Fruit fly (Drosophila melanogaster) whole organism, embryonic: ENCODE results near the gene CG32195.

Experiments used
- ATbp ChIP-seq: fragments of 200-800 bp; sonication (Bioruptor generic); optimal IDR thresholded peaks from 2 replicates; lab custom pipeline; 2017; ENCODE audit warnings: missing biosample characterization, mild to moderate bottlenecking, missing genetic modification characterization, missing genetic modification reagents
- Atf-2 ChIP-seq: fragments of 200-800 bp; sonication (Bioruptor generic); optimal IDR thresholded peaks from 2 replicates; lab custom pipeline; 2016; ENCODE audit warnings: missing biosample characterization, missing genetic modification characterization
- Bgb ChIP-seq: fragments of 200-800 bp; sonication (Bioruptor generic); IDR thresholded peaks from 2 replicates; pipeline ENCODE4 v1.3.6; 2022; ENCODE audit warnings: missing biosample characterization, missing genetic modification characterization; ENCODE audit not compliant: partially characterized antibody
- CG1024 ChIP-seq: fragments of 200-800 bp; sonication (Bioruptor generic); IDR thresholded peaks from 2 replicates; pipeline ENCODE4 v1.3.6; 2022; ENCODE audit warnings: missing biosample characterization, missing genetic modification characterization
- CG10274 ChIP-seq: fragments of 200-800 bp; sonication (Bioruptor generic); optimal IDR thresholded peaks from 3 replicates; lab custom pipeline; 2017; ENCODE audit warnings: missing biosample characterization, mild to moderate bottlenecking, missing genetic modification characterization
- CG11695 ChIP-seq: fragments of 200-800 bp; sonication (Bioruptor generic); IDR thresholded peaks from 3 replicates; pipeline ENCODE4 v1.3.6; 2022; ENCODE audit warnings: missing biosample characterization, missing genetic modification characterization
- CG11696 ChIP-seq: fragments of 200-800 bp; sonication (Bioruptor generic); IDR thresholded peaks from 2 replicates; pipeline ENCODE4 v1.3.6; 2022; ENCODE audit warnings: missing biosample characterization, missing genetic modification characterization
- CG12391 ChIP-seq: fragments of 200-800 bp; sonication (Bioruptor generic); optimal IDR thresholded peaks from 3 replicates; lab custom pipeline; 2018; ENCODE audit warnings: missing biosample characterization, mild to moderate bottlenecking, missing genetic modification characterization, moderate library complexity
- CG12744 ChIP-seq: fragments of 200-800 bp; sonication (Bioruptor generic); optimal IDR thresholded peaks from 2 replicates; lab custom pipeline; 2016; ENCODE audit warnings: missing biosample characterization, missing genetic modification characterization
- CG17385 ChIP-seq: fragments of 200-800 bp; sonication (Bioruptor generic); optimal IDR thresholded peaks from 3 replicates; lab custom pipeline; 2018; ENCODE audit warnings: missing biosample characterization, mild to moderate bottlenecking, missing genetic modification characterization
- CG2129 ChIP-seq: fragments of 200-800 bp; sonication (Bioruptor generic); IDR thresholded peaks from 2 replicates; pipeline ENCODE4 v1.3.6; 2022; ENCODE audit warnings: missing biosample characterization, missing genetic modification characterization; ENCODE audit not compliant: partially characterized antibody
- CG31224 ChIP-seq: fragments of 200-800 bp; sonication (Bioruptor generic); IDR thresholded peaks from 2 replicates; pipeline ENCODE4 v1.3.6; 2022; ENCODE audit warnings: missing biosample characterization, missing genetic modification characterization
- CG32772 ChIP-seq: fragments of 200-800 bp; sonication (Bioruptor generic); IDR thresholded peaks from 2 replicates; pipeline ENCODE4 v1.3.6; 2022; ENCODE audit warnings: missing biosample characterization, missing genetic modification characterization
- CG33557 ChIP-seq: fragments of 200-800 bp; sonication (Bioruptor generic); optimal IDR thresholded peaks from 2 replicates; lab custom pipeline; 2019; ENCODE audit warnings: missing biosample characterization, mild to moderate bottlenecking, missing genetic modification characterization, moderate library complexity
- CG3726 ChIP-seq: fragments of 200-800 bp; sonication (Bioruptor generic); IDR thresholded peaks from 3 replicates; pipeline ENCODE4, ENCODE4 v1.3.6; 2022; ENCODE audit warnings: missing biosample characterization, missing genetic modification characterization
- CG3995 ChIP-seq: fragments of 200-800 bp; sonication (Bioruptor generic); optimal IDR thresholded peaks from 3 replicates; lab custom pipeline; 2016; ENCODE audit warnings: missing biosample characterization, missing genetic modification characterization
- CG4424 ChIP-seq: fragments of 200-800 bp; sonication (Bioruptor generic); optimal IDR thresholded peaks from 3 replicates; lab custom pipeline; 2016; ENCODE audit warnings: missing biosample characterization, missing genetic modification characterization
- CG4854 ChIP-seq: fragments of 200-800 bp; sonication (Bioruptor generic); optimal IDR thresholded peaks from 2 replicates; lab custom pipeline; 2016; ENCODE audit warnings: missing biosample characterization, missing genetic modification characterization, inconsistent platforms
- CG6765 ChIP-seq: fragments of 200-800 bp; sonication (Bioruptor generic); optimal IDR thresholded peaks from 3 replicates; lab custom pipeline; 2017; ENCODE audit warnings: missing biosample characterization, mild to moderate bottlenecking, missing genetic modification characterization
- CG7928 ChIP-seq: fragments of 200-800 bp; sonication (Bioruptor generic); optimal IDR thresholded peaks from 2 replicates; lab custom pipeline; 2017; ENCODE audit warnings: missing biosample characterization, mild to moderate bottlenecking, missing genetic modification characterization
- CG8478 ChIP-seq: fragments of >200 bp; optimal IDR thresholded peaks from 2 replicates; lab custom pipeline; 2018
- Dip2 ChIP-seq: fragments of 200-800 bp; sonication (Bioruptor generic); IDR thresholded peaks from 2 replicates; pipeline ENCODE4 v1.3.6; 2022; ENCODE audit warnings: missing biosample characterization, missing genetic modification characterization
- Fer2 ChIP-seq: fragments of 200-800 bp; sonication (Bioruptor generic); optimal IDR thresholded peaks from 2 replicates; lab custom pipeline; 2018; ENCODE audit warnings: missing biosample characterization, mild to moderate bottlenecking, missing genetic modification characterization, moderate library complexity
- Gug ChIP-seq: fragments of 200-800 bp; sonication (Bioruptor generic); IDR thresholded peaks from 4 replicates; pipeline ENCODE4 v1.3.6; 2022; ENCODE audit warnings: missing biosample characterization, missing genetic modification characterization
- Hey ChIP-seq: fragments of 200-800 bp; sonication (Bioruptor generic); optimal IDR thresholded peaks from 3 replicates; lab custom pipeline; 2018; ENCODE audit warnings: missing biosample characterization, mild to moderate bottlenecking, missing genetic modification characterization
- Hmr ChIP-seq: fragments of 200-800 bp; sonication (Bioruptor generic); optimal IDR thresholded peaks from 3 replicates; lab custom pipeline; 2017; ENCODE audit warnings: mild to moderate bottlenecking, missing biosample characterization, missing genetic modification reagents, missing genetic modification characterization
- MESR4 ChIP-seq: fragments of 200-800 bp; sonication (Bioruptor generic); optimal IDR thresholded peaks from 2 replicates; lab custom pipeline; 2018; ENCODE audit warnings: missing biosample characterization, mild to moderate bottlenecking, missing genetic modification characterization, moderate library complexity
- MTF-1 ChIP-seq: fragments of 200-800 bp; sonication (Bioruptor generic); optimal IDR thresholded peaks from 2 replicates; lab custom pipeline; 2018; ENCODE audit warnings: missing biosample characterization, mild to moderate bottlenecking, missing genetic modification characterization, borderline replicate concordance
- Med ChIP-seq: fragments of 200-800 bp; sonication (Bioruptor generic); peaks from one replicate; lab custom pipeline; 2016; ENCODE audit warnings: missing biosample characterization, missing genetic modification characterization, mild to moderate bottlenecking, inconsistent platforms, moderate library complexity
- NC2α ChIP-seq: fragments of 200-800 bp; sonication (Bioruptor generic); optimal IDR thresholded peaks from 2 replicates; lab custom pipeline; 2016; ENCODE audit warnings: missing biosample characterization, missing genetic modification characterization
- PHDP ChIP-seq: fragments of 200-800 bp; sonication (Bioruptor generic); optimal IDR thresholded peaks from 3 replicates; lab custom pipeline; 2018; ENCODE audit warnings: missing biosample characterization, mild to moderate bottlenecking, missing genetic modification characterization, moderate library complexity
- Rx ChIP-seq: fragments of 200-800 bp; sonication (Bioruptor generic); IDR thresholded peaks from 2 replicates; pipeline ENCODE4 v1.3.6; 2022; ENCODE audit warnings: missing biosample characterization, missing genetic modification characterization
- Sox102F ChIP-seq: fragments of 200-800 bp; sonication (Bioruptor generic); optimal IDR thresholded peaks from 2 replicates; lab custom pipeline; 2018; ENCODE audit warnings: missing biosample characterization, mild to moderate bottlenecking, missing genetic modification characterization, moderate library complexity
- Sry-δ ChIP-seq: fragments of 200-800 bp; sonication (Bioruptor generic); optimal IDR thresholded peaks from 2 replicates; lab custom pipeline; 2016; ENCODE audit warnings: missing biosample characterization, missing genetic modification characterization
- TFAM ChIP-seq: fragments of 200-800 bp; sonication (Bioruptor generic); optimal IDR thresholded peaks from 2 replicates; lab custom pipeline; 2017; ENCODE audit warnings: missing biosample characterization, missing genetic modification characterization, inconsistent platforms
- Usf ChIP-seq: fragments of 200-800 bp; sonication (Bioruptor generic); optimal IDR thresholded peaks from 2 replicates; lab custom pipeline; 2017; ENCODE audit warnings: missing genotype, missing biosample characterization, missing genetic modification characterization
- bcd ChIP-seq: fragments of 200-800 bp; sonication (Bioruptor generic); optimal IDR thresholded peaks from 2 replicates; lab custom pipeline; 2017; ENCODE audit warnings: missing biosample characterization, mild to moderate bottlenecking, missing genetic modification characterization
- bowl ChIP-seq: fragments of 200-800 bp; sonication (Bioruptor generic); IDR thresholded peaks from 2 replicates; pipeline ENCODE4 v1.3.6; 2022; ENCODE audit warnings: missing biosample characterization, missing genetic modification characterization
- fd64A ChIP-seq: fragments of 200-800 bp; sonication (Bioruptor generic); optimal IDR thresholded peaks from 3 replicates; lab custom pipeline; 2018; ENCODE audit warnings: missing biosample characterization, mild to moderate bottlenecking, missing genetic modification characterization
- fu2 ChIP-seq: fragments of 200-800 bp; sonication (Bioruptor generic); optimal IDR thresholded peaks from 2 replicates; lab custom pipeline; 2016; ENCODE audit warnings: missing biosample characterization, missing genetic modification characterization
- gcm ChIP-seq: fragments of 200-800 bp; sonication (Bioruptor generic); optimal IDR thresholded peaks from 2 replicates; lab custom pipeline; 2019; ENCODE audit warnings: missing biosample characterization, mild to moderate bottlenecking, missing genetic modification characterization, moderate library complexity
- gro ChIP-seq: fragments of 200-800 bp; sonication (Bioruptor generic); optimal IDR thresholded peaks from 2 replicates; lab custom pipeline; 2016; ENCODE audit warnings: missing biosample characterization, missing genetic modification characterization
- klu ChIP-seq: fragments of 200-800 bp; sonication (Bioruptor generic); IDR thresholded peaks from 2 replicates; pipeline ENCODE4 v1.3.6; 2022; ENCODE audit warnings: missing biosample characterization, missing genetic modification characterization
- knrl ChIP-seq: fragments of 200-800 bp; sonication (Bioruptor generic); IDR thresholded peaks from 3 replicates; pipeline ENCODE4 v1.3.6; 2022; ENCODE audit warnings: missing biosample characterization, missing genetic modification characterization; ENCODE audit not compliant: partially characterized antibody
- pnt ChIP-seq: fragments of 200-800 bp; sonication (Bioruptor generic); optimal IDR thresholded peaks from 3 replicates; lab custom pipeline; 2016; ENCODE audit warnings: missing biosample characterization, missing genetic modification characterization
- repo ChIP-seq: fragments of 200-800 bp; sonication (Bioruptor generic); optimal IDR thresholded peaks from 2 replicates; lab custom pipeline; 2016; ENCODE audit warnings: missing biosample characterization, missing genetic modification characterization
- rib ChIP-seq: fragments of 200-800 bp; sonication (Bioruptor generic); IDR thresholded peaks from 2 replicates; pipeline ENCODE4 v1.3.6; 2022; ENCODE audit warnings: missing biosample characterization, missing genetic modification characterization
- ro ChIP-seq: fragments of 200-800 bp; sonication (Bioruptor generic); IDR thresholded peaks from 2 replicates; pipeline ENCODE4 v1.3.6; 2022; ENCODE audit warnings: missing biosample characterization, missing genetic modification characterization
- seq ChIP-seq: fragments of 200-800 bp; sonication (Bioruptor generic); IDR thresholded peaks from 2 replicates; pipeline ENCODE4 v1.3.6; 2022; ENCODE audit warnings: missing biosample characterization, missing genetic modification characterization
- slp2 ChIP-seq: fragments of 200-800 bp; sonication (Bioruptor generic); optimal IDR thresholded peaks from 2 replicates; lab custom pipeline; 2016; ENCODE audit warnings: missing biosample characterization, missing genetic modification characterization
- toy ChIP-seq: fragments of 200-800 bp; sonication (Bioruptor generic); IDR thresholded peaks from 2 replicates; pipeline ENCODE4 v1.3.6; 2022; ENCODE audit warnings: missing biosample characterization, missing genetic modification characterization
- trh ChIP-seq: fragments of 200-800 bp; sonication (Bioruptor generic); optimal IDR thresholded peaks from 2 replicates; lab custom pipeline; 2016; ENCODE audit warnings: missing biosample characterization, missing genetic modification characterization

The CG32195 gene

DNA sequence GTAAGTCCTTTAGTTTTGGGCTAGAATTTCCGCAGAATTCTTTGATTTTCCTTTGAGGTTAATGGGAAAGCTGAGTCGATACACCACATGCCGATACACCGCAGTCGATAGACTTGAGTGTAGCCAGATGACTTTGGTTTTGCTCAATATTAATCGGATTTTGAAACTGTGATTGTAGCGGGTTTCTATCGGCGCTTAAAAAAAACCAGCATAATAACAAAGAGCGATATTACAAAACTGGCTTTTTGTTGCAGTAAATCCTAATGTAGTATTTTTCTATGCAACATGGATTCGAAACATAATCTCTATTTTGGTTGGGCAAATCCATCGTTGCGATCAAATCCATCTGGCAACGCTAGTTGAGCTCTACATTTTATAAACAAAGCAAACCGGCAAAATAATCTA is 3.3 kb upstream of the CG32195 start, which contains the start of the genes Polr3D and mus304 (continued):
- TF ChIP-seq CG3726 (GFP tag; lab: Robert Waterston, UW), result no peak
- TF ChIP-seq Bgb (GFP tag; lab: Robert Waterston, UW), result peak; percentile 21; the same call in 1 of the 2 replicates
- no peak for TF ChIP-seq seq (GFP tag; lab: Robert Waterston, UW)
- TF ChIP-seq Atf-2 (GFP tag; lab: Kevin White, UChicago), result no peak
- no peak for TF ChIP-seq trh (GFP tag; lab: Kevin White, UChicago)
- no peak for TF ChIP-seq CG6765 (GFP tag; lab: Kevin White, UChicago)
- TF ChIP-seq CG4424 (GFP tag; lab: Kevin White, UChicago), result no peak
- TF ChIP-seq gro (GFP tag; lab: Kevin White, UChicago), result peak; percentile 64
- TF ChIP-seq CG11695, result no peak
- no peak for TF ChIP-seq Hey (tag; lab: Kevin White, UChicago)
- TF ChIP-seq CG12391, result peak; percentile 18
- no peak for TF ChIP-seq CG11696 (GFP tag; lab: Robert Waterston, UW)
- TF ChIP-seq ATbp (GFP tag; lab: Kevin White, UChicago), result no peak
- TF ChIP-seq slp2 (GFP tag; lab: Kevin White, UChicago), result peak; percentile 10
- TF ChIP-seq CG3995 (GFP tag; lab: Kevin White, UChicago), result peak; percentile 88
- TF ChIP-seq Gug (GFP tag; lab: Robert Waterston, UW), result no peak
- TF ChIP-seq rib, result no peak
- no peak for TF ChIP-seq fd64A
- TF ChIP-seq CG7928 (GFP tag; lab: Kevin White, UChicago), result no peak
- TF ChIP-seq fu2 (GFP tag; lab: Kevin White, UChicago), result no peak
- peak; percentile 55; the same call in 1 of the 3 replicates for TF ChIP-seq knrl (GFP tag; lab: Robert Waterston, UW)
- TF ChIP-seq CG8478 (lab: Kevin White, UChicago), result no peak
- no peak for TF ChIP-seq MTF-1 (GFP tag; lab: Kevin White, UChicago)
- no peak for TF ChIP-seq bcd (GFP tag; lab: Kevin White, UChicago)
- TF ChIP-seq Fer2 (tag; lab: Kevin White, UChicago), result no peak
- no peak for TF ChIP-seq Usf (GFP tag; lab: Kevin White, UChicago)
- TF ChIP-seq Sry-δ (GFP tag; lab: Kevin White, UChicago), result peak; percentile 75
- no peak for TF ChIP-seq CG31224 (GFP tag; lab: Robert Waterston, UW)
- TF ChIP-seq CG12744 (GFP tag; lab: Kevin White, UChicago), result no peak
- TF ChIP-seq Sox102F (GFP tag; lab: Kevin White, UChicago), result no peak
- TF ChIP-seq ro, result no peak
- TF ChIP-seq Med (GFP tag; lab: Kevin White, UChicago), result peak; percentile 67
- no peak for TF ChIP-seq Hmr (GFP tag; lab: Kevin White, UChicago)
- TF ChIP-seq PHDP, result no peak
- TF ChIP-seq TFAM (GFP tag; lab: Kevin White, UChicago), result no peak
- no peak for TF ChIP-seq CG32772 (GFP tag; lab: Robert Waterston, UW)
- TF ChIP-seq bowl (GFP tag; lab: Robert Waterston, UW), result no peak
- TF ChIP-seq Dip2, result no peak
- no peak for TF ChIP-seq NC2α
- no peak for TF ChIP-seq klu
- TF ChIP-seq MESR4 (GFP tag; lab: Kevin White, UChicago), result no peak
- no peak for TF ChIP-seq CG33557 (GFP tag; lab: Kevin White, UChicago)
- TF ChIP-seq CG4854, result no peak
- TF ChIP-seq CG10274 (GFP tag; lab: Kevin White, UChicago), result no peak
- no peak for TF ChIP-seq gcm (GFP tag; lab: Kevin White, UChicago)
- TF ChIP-seq Rx (GFP tag; lab: Robert Waterston, UW), result no peak
- TF ChIP-seq CG17385 (GFP tag; lab: Kevin White, UChicago), result no peak
- no peak for TF ChIP-seq CG1024 (GFP tag; lab: Robert Waterston, UW)
- TF ChIP-seq repo, result no peak
- 0 out of 2 replicates have a peak, but pooled peaks have one; percentile 27 for TF ChIP-seq CG2129 (GFP tag; lab: Robert Waterston, UW)
- TF ChIP-seq pnt (GFP tag; lab: Kevin White, UChicago), result no peak
- no peak for TF ChIP-seq toy
